Worm (Caenorhabditis elegans) whole organism, young adult: ENCODE measurements around the gene C16C10.9.

Experiments
- B0261.1 ChIP-seq: sonication (generic microtip); optimal IDR thresholded peaks from 2 replicates; lab custom pipeline; 2016; ENCODE audit warnings: mild to moderate bottlenecking, missing genetic modification characterization, moderate library complexity, missing compliant biosample characterization
- D2030.7 ChIP-seq: fragments of 200-800 bp; sonication (Bioruptor generic); IDR thresholded peaks from 2 replicates; pipeline ENCODE4 v1.3.6; 2022; ENCODE audit warnings: missing genetic modification reagents, missing genetic modification characterization, missing compliant biosample characterization
- F22D6.2 ChIP-seq: sonication (generic microtip); optimal IDR thresholded peaks from 2 replicates; lab custom pipeline; 2016; ENCODE audit warnings: mild to moderate bottlenecking, missing genetic modification characterization, missing compliant biosample characterization
- F23B12.7 ChIP-seq: sonication (generic microtip); optimal IDR thresholded peaks from 2 replicates; lab custom pipeline; 2017; ENCODE audit warnings: missing genetic modification characterization, mild to moderate bottlenecking, missing compliant biosample characterization, antibody characterized with exemption, moderate library complexity; ENCODE audit not compliant: insufficient read depth
- F39B2.1 ChIP-seq: fragments of 200-800 bp; sonication (Bioruptor generic); IDR thresholded peaks from 2 replicates; pipeline ENCODE4 v1.3.6; 2022; ENCODE audit warnings: missing genetic modification reagents, missing genetic modification characterization, missing compliant biosample characterization
- F49E8.2 ChIP-seq: sonication (generic microtip); optimal IDR thresholded peaks from 3 replicates; lab custom pipeline; 2017; ENCODE audit warnings: missing genetic modification characterization, mild to moderate bottlenecking, missing compliant biosample characterization, antibody characterized with exemption, moderate library complexity; ENCODE audit not compliant: insufficient read depth
- F52B5.7 ChIP-seq: sonication (generic microtip); optimal IDR thresholded peaks from 2 replicates; lab custom pipeline; 2016; ENCODE audit warnings: mild to moderate bottlenecking, missing genetic modification characterization, missing compliant biosample characterization
- K11D2.4 ChIP-seq: fragments of 200-800 bp; sonication (Bioruptor generic); IDR thresholded peaks from 2 replicates; pipeline ENCODE4 v1.3.6; 2022; ENCODE audit warnings: missing genetic modification reagents, missing genetic modification characterization, missing compliant biosample characterization
- K12H6.12 ChIP-seq: fragments of 200-800 bp; sonication (Bioruptor generic); optimal IDR thresholded peaks from 2 replicates; lab custom pipeline; 2018; ENCODE audit warnings: mild to moderate bottlenecking, missing genetic modification characterization, missing compliant biosample characterization
- T07F8.4 ChIP-seq: sonication (generic microtip); optimal IDR thresholded peaks from 2 replicates; lab custom pipeline; 2016; ENCODE audit warnings: mild to moderate bottlenecking, missing genetic modification characterization, moderate library complexity, missing compliant biosample characterization
- Y56A3A.18 ChIP-seq: fragments of 200-800 bp; sonication (Bioruptor generic); IDR thresholded peaks from 2 replicates; pipeline ENCODE4 v1.3.6; 2022; ENCODE audit warnings: missing genetic modification reagents, missing genetic modification characterization, missing compliant biosample characterization
- Y67H2A.10 ChIP-seq: fragments of 200-800 bp; sonication (Bioruptor generic); conservative IDR thresholded peaks from 2 replicates; pipeline ENCODE4 v1.3.6; 2022; ENCODE audit warnings: missing genetic modification reagents, missing genetic modification characterization, missing compliant biosample characterization
- Y95B8A.8 ChIP-seq: fragments of 200-800 bp; sonication (Bioruptor generic); IDR thresholded peaks from 2 replicates; pipeline ENCODE4 v1.3.6; 2022; ENCODE audit warnings: missing genetic modification reagents, missing genetic modification characterization, missing compliant biosample characterization
- ZK185.1 ChIP-seq: sonication (generic microtip); optimal IDR thresholded peaks from 2 replicates; lab custom pipeline; 2016; ENCODE audit warnings: mild to moderate bottlenecking, missing genetic modification characterization, missing compliant biosample characterization; ENCODE audit not compliant: poor library complexity, severe bottlenecking
- attf-5 ChIP-seq: fragments of 200-800 bp; sonication (Bioruptor generic); optimal IDR thresholded peaks from 2 replicates; lab custom pipeline; 2018; ENCODE audit warnings: mild to moderate bottlenecking, missing genetic modification characterization, missing compliant biosample characterization
- attf-6 ChIP-seq: fragments of 200-800 bp; sonication (Bioruptor generic); IDR thresholded peaks from 2 replicates; pipeline ENCODE4 v1.3.6; 2022; ENCODE audit warnings: missing genetic modification reagents, missing genetic modification characterization, missing compliant biosample characterization
- bed-2 ChIP-seq: fragments of 200-800 bp; sonication (Bioruptor generic); IDR thresholded peaks from 2 replicates; pipeline ENCODE4 v1.3.6; 2022; ENCODE audit warnings: missing genetic modification reagents, missing genetic modification characterization, missing compliant biosample characterization
- ccch-3 ChIP-seq: fragments of 200-800 bp; sonication (Bioruptor generic); optimal IDR thresholded peaks from 2 replicates; lab custom pipeline; 2018; ENCODE audit warnings: mild to moderate bottlenecking, missing genetic modification characterization, missing compliant biosample characterization
- ceh-27 ChIP-seq: fragments of 200-800 bp; sonication (Bioruptor generic); optimal IDR thresholded peaks from 2 replicates; lab custom pipeline; 2018; ENCODE audit warnings: mild to moderate bottlenecking, missing genetic modification characterization, moderate library complexity, missing compliant biosample characterization
- ceh-91 ChIP-seq: fragments of 200-800 bp; sonication (Bioruptor generic); IDR thresholded peaks from 2 replicates; pipeline ENCODE4 v1.3.6; 2022; ENCODE audit warnings: missing genetic modification reagents, missing genetic modification characterization, missing compliant biosample characterization
- chd-7 ChIP-seq: sonication (generic microtip); optimal IDR thresholded peaks from 2 replicates; lab custom pipeline; 2016; ENCODE audit warnings: mild to moderate bottlenecking, missing genetic modification characterization, moderate library complexity, missing compliant biosample characterization
- dox-1 ChIP-seq: fragments of 200-800 bp; sonication (Bioruptor generic); IDR thresholded peaks from 2 replicates; pipeline ENCODE4 v1.3.6; 2022; ENCODE audit warnings: missing genetic modification reagents, missing genetic modification characterization, missing compliant biosample characterization
- dpl-1 ChIP-seq: fragments of 150-350 bp; optimal IDR thresholded peaks from 2 replicates; lab custom pipeline; 2014; ENCODE audit warnings: missing biosample characterization, missing genetic modification reagents, missing genetic modification characterization
- egl-44 ChIP-seq: fragments of 200-800 bp; sonication (Bioruptor generic); IDR thresholded peaks from 2 replicates; pipeline ENCODE4 v1.3.6; 2022; ENCODE audit warnings: missing genetic modification reagents, missing genetic modification characterization, missing compliant biosample characterization
- hmg-1.2 ChIP-seq: fragments of 200-800 bp; sonication (Bioruptor generic); IDR thresholded peaks from 2 replicates; pipeline ENCODE4 v1.3.6; 2022; ENCODE audit warnings: missing genetic modification reagents, missing genetic modification characterization, missing compliant biosample characterization
- lag-1 ChIP-seq: fragments of 200-800 bp; sonication (Bioruptor generic); IDR thresholded peaks from 2 replicates; pipeline ENCODE4 v1.3.6; 2022; ENCODE audit warnings: missing genetic modification reagents, missing genetic modification characterization, missing compliant biosample characterization
- lin-40 ChIP-seq: sonication (generic microtip); optimal IDR thresholded peaks from 2 replicates; lab custom pipeline; 2016; ENCODE audit warnings: missing genetic modification characterization, mild to moderate bottlenecking, missing compliant biosample characterization, missing genotype, missing genetic modification reagents
- lin-54 ChIP-seq: fragments of 200-800 bp; sonication (Bioruptor generic); optimal IDR thresholded peaks from 2 replicates; lab custom pipeline; 2018; ENCODE audit warnings: mild to moderate bottlenecking, missing genetic modification characterization, missing compliant biosample characterization
- madf-8 ChIP-seq: fragments of 200-800 bp; sonication (Bioruptor generic); conservative IDR thresholded peaks from 2 replicates; pipeline ENCODE4 v1.3.6; 2022; ENCODE audit warnings: missing genetic modification reagents, missing genetic modification characterization, missing compliant biosample characterization
- nfya-2 ChIP-seq: fragments of 200-800 bp; sonication (Bioruptor generic); IDR thresholded peaks from 2 replicates; pipeline ENCODE4 v1.3.6; 2022; ENCODE audit warnings: missing genetic modification reagents, missing genetic modification characterization, missing compliant biosample characterization
- nhr-27 ChIP-seq: fragments of 200-800 bp; sonication (Bioruptor generic); optimal IDR thresholded peaks from 2 replicates; lab custom pipeline; 2018; ENCODE audit warnings: mild to moderate bottlenecking, missing genetic modification characterization, moderate library complexity, missing compliant biosample characterization
- nhr-80 ChIP-seq: sonication (generic microtip); optimal IDR thresholded peaks from 2 replicates; lab custom pipeline; 2016; ENCODE audit warnings: missing genetic modification characterization, missing compliant biosample characterization
- pbrm-1 ChIP-seq: fragments of 200-800 bp; sonication (Bioruptor generic); IDR thresholded peaks from 2 replicates; pipeline ENCODE4 v1.3.6; 2022; ENCODE audit warnings: missing genetic modification reagents, missing genetic modification characterization, missing compliant biosample characterization
- pha-4 ChIP-seq: fragments of 150-350 bp; sonication (generic microtip); optimal IDR thresholded peaks from 2 replicates; lab custom pipeline; 2014; ENCODE audit warnings: missing biosample characterization, missing genetic modification reagents, missing genetic modification characterization
- repo-1 ChIP-seq: sonication (generic microtip); optimal IDR thresholded peaks from 2 replicates; lab custom pipeline; 2017; ENCODE audit warnings: mild to moderate bottlenecking, missing genetic modification characterization, missing compliant biosample characterization
- sea-2 ChIP-seq: fragments of 200-800 bp; sonication (Bioruptor generic); IDR thresholded peaks from 2 replicates; pipeline ENCODE4 v1.3.6; 2022; ENCODE audit warnings: missing genetic modification characterization, missing compliant biosample characterization
- snpc-1.1 ChIP-seq: sonication (generic microtip); optimal IDR thresholded peaks from 2 replicates; lab custom pipeline; 2017; ENCODE audit warnings: missing genetic modification characterization, mild to moderate bottlenecking, missing compliant biosample characterization, antibody characterized with exemption, moderate library complexity, missing genotype, missing genetic modification reagents; ENCODE audit not compliant: insufficient read depth
- snpc-3.4 ChIP-seq: sonication (generic microtip); optimal IDR thresholded peaks from 2 replicates; lab custom pipeline; 2017; ENCODE audit warnings: missing genetic modification characterization, mild to moderate bottlenecking, missing compliant biosample characterization, antibody characterized with exemption, moderate library complexity, missing genotype, missing genetic modification reagents
- xnd-1 ChIP-seq: sonication (generic microtip); optimal IDR thresholded peaks from 2 replicates; lab custom pipeline; 2016; ENCODE audit warnings: missing genotype, missing genetic modification reagents, missing genetic modification characterization, missing compliant biosample characterization

C16C10.9 gene

ce11 chrIII:4113594-4113993 is 43.6 kb downstream of the C16C10.9 start:
- TF ChIP-seq lin-54 (GFP tag; lab: Kevin White, UChicago) (no peak), hmg-1.2 (GFP tag; lab: Robert Waterston, UW) (peak; percentile 37; the same call in 1 of the 2 replicates)
- TF ChIP-seq, all 124 proteins: peak for 1

- no peak for TF ChIP-seq T07F8.4
- TF ChIP-seq F49E8.2 (tag; lab: Kevin White, UChicago) = no peak
- no peak for TF ChIP-seq ccch-3
- TF ChIP-seq F39B2.1 (GFP tag; lab: Robert Waterston, UW) = no peak
- TF ChIP-seq ceh-27 (GFP tag; lab: Kevin White, UChicago) = no peak
- TF ChIP-seq egl-44 (GFP tag; lab: Robert Waterston, UW) = no peak
- no peak for TF ChIP-seq B0261.1 (tag; lab: Kevin White, UChicago)
- TF ChIP-seq dox-1 (GFP tag; lab: Robert Waterston, UW) = no peak
- no peak for TF ChIP-seq Y95B8A.8 (GFP tag; lab: Robert Waterston, UW)
- TF ChIP-seq F23B12.7 (tag; lab: Kevin White, UChicago) = no peak
- no peak for TF ChIP-seq madf-8 (GFP tag; lab: Robert Waterston, UW)
- no peak for TF ChIP-seq nhr-80 (tag; lab: Kevin White, UChicago)
- TF ChIP-seq sea-2 (GFP tag; lab: Robert Waterston, UW) = no peak
- TF ChIP-seq F52B5.7 (tag; lab: Kevin White, UChicago) = no peak
- TF ChIP-seq pha-4 (tag; lab: Kevin White, UChicago) = no peak
Measured at ce11 chrIII:4107929-4108520, 49.2 kb downstream of the C16C10.9 start.

- TF ChIP-seq F52B5.7 (tag; lab: Kevin White, UChicago) (no peak), K12H6.12 (tag; lab: Kevin White, UChicago) (no peak), chd-7 (no peak), K11D2.4 (GFP tag; lab: Robert Waterston, UW) (no peak), attf-5 (no peak), repo-1 (tag; lab: Kevin White, UChicago) (no peak)
Measured at ce11 chrIII:4107227-4107626, 50.0 kb downstream of the C16C10.9 start.

- TF ChIP-seq attf-5 = no peak
- TF ChIP-seq ceh-91 (GFP tag; lab: Robert Waterston, UW) = no peak
- TF ChIP-seq lin-40 (tag; lab: Kevin White, UChicago) = no peak
- no peak for TF ChIP-seq attf-6
- no peak for TF ChIP-seq dpl-1
- no peak for TF ChIP-seq snpc-3.4 (tag; lab: Kevin White, UChicago)
- no peak for TF ChIP-seq F22D6.2 (tag; lab: Kevin White, UChicago)
- TF ChIP-seq nhr-27 = no peak
- no peak for TF ChIP-seq D2030.7 (GFP tag; lab: Robert Waterston, UW)
- TF ChIP-seq lag-1 = no peak
- no peak for TF ChIP-seq bed-2 (GFP tag; lab: Robert Waterston, UW)
- no peak for TF ChIP-seq F49E8.2 (tag; lab: Kevin White, UChicago)
- TF ChIP-seq egl-44 (GFP tag; lab: Robert Waterston, UW) = no peak
- no peak for TF ChIP-seq Y67H2A.10 (GFP tag; lab: Robert Waterston, UW)
- TF ChIP-seq ZK185.1 (tag; lab: Kevin White, UChicago) = no peak
- no peak for TF ChIP-seq snpc-1.1
- no peak for TF ChIP-seq nfya-2 (GFP tag; lab: Robert Waterston, UW)
- no peak for TF ChIP-seq Y56A3A.18 (GFP tag; lab: Robert Waterston, UW)
- no peak for TF ChIP-seq pbrm-1 (GFP tag; lab: Robert Waterston, UW)
- TF ChIP-seq xnd-1 (tag; lab: Kevin White, UChicago) = no peak
Measured at ce11 chrIII:4106611-4107010, 50.6 kb downstream of the C16C10.9 start.
